Fruit fly (Drosophila melanogaster): Measurements from ENCODE around the gene Oga.

Oga gene

DNA sequence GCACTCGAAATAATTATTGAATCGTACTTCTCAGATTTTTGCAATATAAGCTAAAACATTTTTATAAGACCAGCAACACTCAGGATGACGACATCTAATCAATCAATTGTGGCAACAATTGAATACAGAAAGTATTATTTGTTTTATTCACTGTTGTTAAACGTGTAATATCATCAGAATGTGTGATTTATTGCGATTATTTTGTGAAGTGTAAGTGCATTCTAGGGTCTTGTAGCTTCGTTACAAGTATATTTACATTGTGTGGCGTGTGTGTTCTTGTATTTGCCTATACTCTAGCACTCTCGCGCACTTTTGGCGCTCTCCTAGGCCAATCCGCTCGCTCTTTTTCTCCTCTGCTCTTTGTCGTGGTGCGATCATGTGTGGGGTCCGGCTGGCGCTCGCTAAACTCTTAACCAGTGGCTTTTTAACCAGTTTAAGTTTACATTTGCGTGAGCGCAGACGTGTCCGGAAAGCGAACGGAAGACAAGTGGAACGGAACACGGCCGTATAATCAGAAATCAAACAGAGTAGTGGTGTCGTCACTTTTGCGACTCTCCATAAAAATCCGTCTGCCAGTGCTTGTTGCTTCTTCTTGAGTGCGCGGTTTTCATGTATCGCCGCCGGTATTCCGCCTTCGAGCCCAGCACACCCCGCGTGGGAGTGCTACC is 14.2 kb upstream of the Oga start (continued):
- TF ChIP-seq CG14050 (GFP tag; IDR thresholded peaks at IDR 0.05): peak; percentile 55; the same call in 2 of the 3 replicates
- peak; percentile 51 for TF ChIP-seq CG9876 (GFP tag; optimal IDR thresholded peaks at IDR 0.05)
- TF ChIP-seq CG9609 (GFP tag; optimal IDR thresholded peaks at IDR 0.05): peak; percentile 77
- peak; percentile 53 for TF ChIP-seq CG12155 (GFP tag; optimal IDR thresholded peaks at IDR 0.05)
- peak; percentile 59 for TF ChIP-seq CG2120 (GFP tag; optimal IDR thresholded peaks at IDR 0.05)
- peak; percentile 72 for TF ChIP-seq CG31365 (tag; optimal IDR thresholded peaks at IDR 0.05)
- TF ChIP-seq luna (GFP tag; optimal IDR thresholded peaks at IDR 0.05): peak; percentile 35
- TF ChIP-seq sc (optimal IDR thresholded peaks at IDR 0.05): no peak
- TF ChIP-seq sc (GFP tag; optimal IDR thresholded peaks at IDR 0.05): peak; percentile 78
- peak; percentile 55 for TF ChIP-seq CG7786 (GFP tag; optimal IDR thresholded peaks at IDR 0.05)
- peak; percentile 72 for TF ChIP-seq sima (GFP tag; optimal IDR thresholded peaks at IDR 0.05)
- peak; percentile 76 for TF ChIP-seq crc (GFP tag; optimal IDR thresholded peaks at IDR 0.05)
- TF ChIP-seq CG7556 (GFP tag; optimal IDR thresholded peaks at IDR 0.05): peak; percentile 89
- TF ChIP-seq Dip2 (GFP tag; IDR thresholded peaks at IDR 0.05): no peak
- peak; percentile 34 for TF ChIP-seq CG13123 (GFP tag; optimal IDR thresholded peaks at IDR 0.05)
- TF ChIP-seq CG7271 (tag; optimal IDR thresholded peaks at IDR 0.05): no peak
- TF ChIP-seq Antp (GFP tag; optimal IDR thresholded peaks at IDR 0.05): peak; percentile 78
- TF ChIP-seq nom (GFP tag; optimal IDR thresholded peaks at IDR 0.05): peak; percentile 9
- no peak for TF ChIP-seq p53 (GFP tag; optimal IDR thresholded peaks at IDR 0.05)
- TF ChIP-seq nerfin-2 (GFP tag; IDR thresholded peaks at IDR 0.05; ENCODE audit: partially characterized antibody): peak; percentile 27; the same call in 1 of the 2 replicates
- TF ChIP-seq CG4707 (GFP tag; optimal IDR thresholded peaks at IDR 0.05): peak; percentile 72
- peak; percentile 85 for TF ChIP-seq Ada2b (GFP tag; IDR thresholded peaks at IDR 0.05)
- peak; percentile 92 for TF ChIP-seq Oli (tag; optimal IDR thresholded peaks at IDR 0.05)
- no peak for TF ChIP-seq Doc3 (GFP tag; IDR thresholded peaks at IDR 0.05; ENCODE audit: partially characterized antibody)
- TF ChIP-seq CG9437 (GFP tag; optimal IDR thresholded peaks at IDR 0.05): peak; percentile 83
- TF ChIP-seq B-H2 (GFP tag; optimal IDR thresholded peaks at IDR 0.05): no peak
- peak; percentile 58 for TF ChIP-seq Mad (GFP tag; optimal IDR thresholded peaks at IDR 0.05)
- peak; percentile 9; the same call in 1 of the 2 replicates for TF ChIP-seq Adf1 (GFP tag; IDR thresholded peaks at IDR 0.05)
- TF ChIP-seq knrl (GFP tag; IDR thresholded peaks at IDR 0.05; ENCODE audit: partially characterized antibody): no peak
- TF ChIP-seq CG18262 (tag; optimal IDR thresholded peaks at IDR 0.05): peak; percentile 94
- peak; percentile 35 for TF ChIP-seq CG10274 (GFP tag; optimal IDR thresholded peaks at IDR 0.05)
- TF ChIP-seq CG43689 (GFP tag; IDR thresholded peaks at IDR 0.05): peak; percentile 47
- no peak for TF ChIP-seq wdn (GFP tag; IDR thresholded peaks at IDR 0.05)
- TF ChIP-seq dmrt11E (tag; optimal IDR thresholded peaks at IDR 0.05): peak; percentile 79
- no peak for TF ChIP-seq dati (GFP tag; IDR thresholded peaks at IDR 0.05)
- TF ChIP-seq Sry-δ (GFP tag; optimal IDR thresholded peaks at IDR 0.05): peak; percentile 37
- peak; percentile 76 for TF ChIP-seq kay (GFP tag; optimal IDR thresholded peaks at IDR 0.05)
- peak; percentile 29 for TF ChIP-seq CG4617 (GFP tag; optimal IDR thresholded peaks at IDR 0.05; ENCODE audit: borderline replicate concordance)
- no peak; the same call in 1 of the 2 replicates for TF ChIP-seq CG32532 (GFP tag; IDR thresholded peaks at IDR 0.05)
- peak; percentile 65 for TF ChIP-seq Jarid2 (GFP tag; optimal IDR thresholded peaks at IDR 0.05)
- TF ChIP-seq CG10209 (GFP tag; optimal IDR thresholded peaks at IDR 0.05): peak; percentile 88
- peak; percentile 61 for TF ChIP-seq CG2202 (tag; optimal IDR thresholded peaks at IDR 0.05)
- peak; percentile 89 for TF ChIP-seq Sox100B (GFP tag; optimal IDR thresholded peaks at IDR 0.05)
- peak; percentile 76 for TF ChIP-seq Atf3 (GFP tag; optimal IDR thresholded peaks at IDR 0.05)
- TF ChIP-seq scrt (GFP tag; optimal IDR thresholded peaks at IDR 0.05): peak; percentile 79
- no peak for TF ChIP-seq h (optimal IDR thresholded peaks at IDR 0.05)
- peak; percentile 25 for TF ChIP-seq emc (GFP tag; optimal IDR thresholded peaks at IDR 0.05)
- TF ChIP-seq aop (GFP tag; IDR thresholded peaks at IDR 0.05): no peak
- TF ChIP-seq dm (GFP tag; optimal IDR thresholded peaks at IDR 0.05): peak; percentile 81
- TF ChIP-seq Dll (GFP tag; IDR thresholded peaks at IDR 0.05; ENCODE audit: partially characterized antibody): no peak
